Fruit fly (Drosophila melanogaster) whole organism, embryonic: ENCODE data around the gene CG5902.

Source experiments
- Abd-B ChIP-seq: fragments of 200-800 bp; sonication (Bioruptor generic); optimal IDR thresholded peaks from 2 replicates; lab custom pipeline; 2018; ENCODE audit warnings: missing biosample characterization, mild to moderate bottlenecking, missing genetic modification characterization, moderate library complexity
- CG10959 ChIP-seq: fragments of 200-800 bp; sonication (Bioruptor generic); IDR thresholded peaks from 2 replicates; pipeline ENCODE4 v1.3.6; 2022; ENCODE audit warnings: missing biosample characterization, missing genetic modification characterization
- CG11093 ChIP-seq: fragments of 200-800 bp; sonication (Bioruptor generic); IDR thresholded peaks from 3 replicates; pipeline ENCODE4 v1.3.6; 2022; ENCODE audit warnings: missing biosample characterization, missing genetic modification characterization
- CG1233 ChIP-seq: fragments of 200-800 bp; sonication (Bioruptor generic); optimal IDR thresholded peaks from 4 replicates; lab custom pipeline; 2018; ENCODE audit warnings: missing biosample characterization, mild to moderate bottlenecking, missing genetic modification characterization
- CG12769 ChIP-seq: fragments of 200-800 bp; sonication (Bioruptor generic); optimal IDR thresholded peaks from 2 replicates; lab custom pipeline; 2019; ENCODE audit warnings: missing biosample characterization, mild to moderate bottlenecking, missing genetic modification characterization, moderate library complexity
- CG13624 ChIP-seq: fragments of 200-800 bp; sonication (Bioruptor generic); optimal IDR thresholded peaks from 2 replicates; lab custom pipeline; 2016; ENCODE audit warnings: missing biosample characterization, missing genetic modification characterization
- CG16779 ChIP-seq: fragments of 200-800 bp; sonication (Bioruptor generic); IDR thresholded peaks from 2 replicates; pipeline ENCODE4 v1.3.6; 2022; ENCODE audit warnings: missing biosample characterization, missing genetic modification characterization
- CG16813 ChIP-seq: fragments of 200-800 bp; sonication (Bioruptor generic); IDR thresholded peaks from 3 replicates; pipeline ENCODE4 v1.3.6; 2022; ENCODE audit warnings: missing biosample characterization, missing genetic modification characterization; ENCODE audit not compliant: partially characterized antibody
- CG17328 ChIP-seq: fragments of 200-800 bp; sonication (Bioruptor generic); IDR thresholded peaks from 2 replicates; pipeline ENCODE4 v1.3.6; 2022; ENCODE audit warnings: missing biosample characterization, missing genetic modification characterization
- CG2116 ChIP-seq: fragments of 200-800 bp; sonication (Bioruptor generic); optimal IDR thresholded peaks from 3 replicates; lab custom pipeline; 2018; ENCODE audit warnings: missing biosample characterization, mild to moderate bottlenecking, missing genetic modification characterization
- CG32532 ChIP-seq: fragments of 200-800 bp; sonication (Bioruptor generic); IDR thresholded peaks from 2 replicates; pipeline ENCODE4 v1.3.6; 2022; ENCODE audit warnings: missing biosample characterization, missing genetic modification characterization
- CG32767 ChIP-seq: fragments of 200-800 bp; sonication (Bioruptor generic); IDR thresholded peaks from 2 replicates; pipeline ENCODE4 v1.3.6; 2022; ENCODE audit warnings: missing biosample characterization, missing genetic modification characterization
- CG34224 ChIP-seq: fragments of 200-800 bp; sonication (Bioruptor generic); IDR thresholded peaks from 3 replicates; pipeline ENCODE4 v1.3.6; 2022; ENCODE audit warnings: missing biosample characterization, missing genetic modification characterization; ENCODE audit not compliant: partially characterized antibody
- CG6175 ChIP-seq: fragments of 200-800 bp; sonication (Bioruptor generic); IDR thresholded peaks from 3 replicates; pipeline ENCODE4 v1.3.6; 2022; ENCODE audit warnings: missing biosample characterization, missing genetic modification characterization
- CG6272 ChIP-seq: fragments of 200-800 bp; sonication (Bioruptor generic); IDR thresholded peaks from 2 replicates; pipeline ENCODE4 v1.3.6; 2022; ENCODE audit warnings: missing biosample characterization, missing genetic modification characterization
- CG6854 ChIP-seq: fragments of 200-800 bp; sonication (Bioruptor generic); optimal IDR thresholded peaks from 3 replicates; lab custom pipeline; 2017; ENCODE audit warnings: missing biosample characterization, mild to moderate bottlenecking, missing genetic modification characterization
- CG9215 ChIP-seq: fragments of 200-800 bp; sonication (Bioruptor generic); IDR thresholded peaks from 2 replicates; pipeline ENCODE4 v1.3.6; 2022; ENCODE audit warnings: missing biosample characterization, missing genetic modification characterization
- CkIIα-i1 ChIP-seq: fragments of 200-800 bp; sonication (Bioruptor generic); IDR thresholded peaks from 2 replicates; pipeline ENCODE4 v1.3.6; 2022; ENCODE audit warnings: missing biosample characterization, missing genetic modification characterization
- Doc3 ChIP-seq: fragments of 200-800 bp; sonication (Bioruptor generic); IDR thresholded peaks from 3 replicates; pipeline ENCODE4 v1.3.6; 2022; ENCODE audit warnings: missing biosample characterization, missing genetic modification characterization; ENCODE audit not compliant: partially characterized antibody
- Dp ChIP-seq: fragments of 200-800 bp; sonication (Bioruptor generic); optimal IDR thresholded peaks from 2 replicates; lab custom pipeline; 2018; ENCODE audit warnings: missing biosample characterization, mild to moderate bottlenecking, missing genetic modification characterization, moderate library complexity
- Dref ChIP-seq: fragments of 200-800 bp; sonication (Bioruptor generic); IDR thresholded peaks from 2 replicates; pipeline ENCODE4 v1.3.6; 2022; ENCODE audit warnings: missing biosample characterization, missing genetic modification characterization
- E2f2 ChIP-seq: fragments of 200-800 bp; sonication (Bioruptor generic); IDR thresholded peaks from 2 replicates; pipeline ENCODE4 v1.3.6; 2022; ENCODE audit warnings: missing biosample characterization, missing genetic modification characterization
- HLH54F ChIP-seq: fragments of 200-800 bp; sonication (Bioruptor generic); optimal IDR thresholded peaks from 3 replicates; lab custom pipeline; 2016; ENCODE audit warnings: missing biosample characterization, missing genetic modification characterization
- Hand ChIP-seq: fragments of 200-800 bp; sonication (Bioruptor generic); optimal IDR thresholded peaks from 2 replicates; lab custom pipeline; 2017; ENCODE audit warnings: mild to moderate bottlenecking, missing biosample characterization, missing genetic modification reagents, missing genetic modification characterization
- Hr39 ChIP-seq: fragments of >200 bp; optimal IDR thresholded peaks from 2 replicates; lab custom pipeline; 2017
- MTF-1 ChIP-seq: fragments of 200-800 bp; sonication (Bioruptor generic); optimal IDR thresholded peaks from 2 replicates; lab custom pipeline; 2018; ENCODE audit warnings: missing biosample characterization, mild to moderate bottlenecking, missing genetic modification characterization, borderline replicate concordance
- Mad ChIP-seq: fragments of 200-800 bp; sonication (Bioruptor generic); optimal IDR thresholded peaks from 2 replicates; lab custom pipeline; 2016; ENCODE audit warnings: missing biosample characterization, missing genetic modification characterization
- Max ChIP-seq: fragments of 200-800 bp; sonication (Bioruptor generic); optimal IDR thresholded peaks from 2 replicates; lab custom pipeline; 2016; ENCODE audit warnings: missing biosample characterization, mild to moderate bottlenecking, missing genetic modification characterization
- Med ChIP-seq: fragments of 200-800 bp; sonication (Bioruptor generic); peaks from one replicate; lab custom pipeline; 2016; ENCODE audit warnings: missing biosample characterization, missing genetic modification characterization, mild to moderate bottlenecking, inconsistent platforms, moderate library complexity
- Myb ChIP-seq: fragments of 200-800 bp; sonication (Bioruptor generic); optimal IDR thresholded peaks from 2 replicates; lab custom pipeline; 2016; ENCODE audit warnings: missing biosample characterization, missing genetic modification characterization
- NK7.1 ChIP-seq: fragments of 200-800 bp; sonication (Bioruptor generic); optimal IDR thresholded peaks from 3 replicates; lab custom pipeline; 2016; ENCODE audit warnings: missing biosample characterization, missing genetic modification characterization
- Scr ChIP-seq: fragments of 200-800 bp; sonication (Bioruptor generic); IDR thresholded peaks from 2 replicates; pipeline ENCODE4 v1.3.6; 2022; ENCODE audit warnings: missing biosample characterization, missing genetic modification characterization; ENCODE audit not compliant: partially characterized antibody
- Tbp ChIP-seq: fragments of >200 bp; optimal IDR thresholded peaks from 2 replicates; lab custom pipeline; 2018; ENCODE audit warnings: missing biosample characterization, missing genetic modification characterization
- bbx ChIP-seq: fragments of 200-800 bp; sonication (Bioruptor generic); IDR thresholded peaks from 2 replicates; pipeline ENCODE4 v1.3.6; 2022; ENCODE audit warnings: missing biosample characterization, missing genetic modification characterization; ENCODE audit not compliant: partially characterized antibody
- bcd ChIP-seq: fragments of 200-800 bp; sonication (Bioruptor generic); optimal IDR thresholded peaks from 2 replicates; lab custom pipeline; 2017; ENCODE audit warnings: missing biosample characterization, mild to moderate bottlenecking, missing genetic modification characterization
- chm ChIP-seq: fragments of 200-800 bp; sonication (Bioruptor generic); IDR thresholded peaks from 2 replicates; pipeline ENCODE4 v1.3.6; 2022; ENCODE audit warnings: missing biosample characterization, missing genetic modification characterization
- crp ChIP-seq, 2 experiments: fragments of 200-800 bp; sonication (Bioruptor generic); optimal IDR thresholded peaks; 2 replicates in 1 of 2; 3 replicates in 1 of 2; lab custom pipeline; 2017; ENCODE audit warnings: missing biosample characterization in 2 of 2, missing genetic modification characterization in 2 of 2, mild to moderate bottlenecking in 1 of 2, moderate library complexity in 1 of 2
- ewg ChIP-seq: fragments of 200-800 bp; sonication (Bioruptor generic); optimal IDR thresholded peaks from 3 replicates; lab custom pipeline; 2017; ENCODE audit warnings: mild to moderate bottlenecking, missing biosample characterization, missing genetic modification reagents, missing genetic modification characterization
- ham ChIP-seq: fragments of 200-800 bp; sonication (Bioruptor generic); IDR thresholded peaks from 2 replicates; pipeline ENCODE4 v1.3.6; 2022; ENCODE audit warnings: missing biosample characterization, missing genetic modification characterization
- lab ChIP-seq: fragments of 200-800 bp; sonication (Bioruptor generic); optimal IDR thresholded peaks from 3 replicates; lab custom pipeline; 2017; ENCODE audit warnings: missing biosample characterization, missing genetic modification characterization, mild to moderate bottlenecking, moderate library complexity, missing genetic modification reagents
- nau ChIP-seq: fragments of 200-800 bp; sonication (Bioruptor generic); optimal IDR thresholded peaks from 3 replicates; lab custom pipeline; 2017; ENCODE audit warnings: missing biosample characterization, mild to moderate bottlenecking, missing genetic modification characterization, missing genetic modification reagents
- nom ChIP-seq: fragments of 200-800 bp; sonication (Bioruptor generic); optimal IDR thresholded peaks from 2 replicates; lab custom pipeline; 2017; ENCODE audit warnings: missing biosample characterization, missing genetic modification characterization, mild to moderate bottlenecking, moderate library complexity, missing genetic modification reagents
- onecut ChIP-seq: fragments of 200-800 bp; sonication (Bioruptor generic); IDR thresholded peaks from 2 replicates; pipeline ENCODE4 v1.3.6; 2022; ENCODE audit warnings: missing biosample characterization, missing genetic modification characterization
- repo ChIP-seq: fragments of 200-800 bp; sonication (Bioruptor generic); optimal IDR thresholded peaks from 2 replicates; lab custom pipeline; 2016; ENCODE audit warnings: missing biosample characterization, missing genetic modification characterization
- scrt ChIP-seq: fragments of 200-800 bp; sonication (Bioruptor generic); optimal IDR thresholded peaks from 2 replicates; lab custom pipeline; 2018; ENCODE audit warnings: missing biosample characterization, mild to moderate bottlenecking, missing genetic modification characterization, moderate library complexity
- sim ChIP-seq: fragments of 200-800 bp; sonication (Bioruptor generic); IDR thresholded peaks from 2 replicates; pipeline ENCODE4 v1.3.6; 2022; ENCODE audit warnings: missing biosample characterization, missing genetic modification characterization
- stc ChIP-seq: fragments of 200-800 bp; sonication (Bioruptor generic); IDR thresholded peaks from 2 replicates; pipeline ENCODE4 v1.3.6; 2022; ENCODE audit warnings: missing biosample characterization, missing genetic modification characterization
- tap ChIP-seq: fragments of 200-800 bp; optimal IDR thresholded peaks from 3 replicates; lab custom pipeline; 2019; ENCODE audit warnings: missing biosample characterization, mild to moderate bottlenecking, missing genetic modification characterization, moderate library complexity
- toy ChIP-seq: fragments of 200-800 bp; sonication (Bioruptor generic); IDR thresholded peaks from 2 replicates; pipeline ENCODE4 v1.3.6; 2022; ENCODE audit warnings: missing biosample characterization, missing genetic modification characterization
- wek ChIP-seq: fragments of 200-800 bp; sonication (Bioruptor generic); optimal IDR thresholded peaks from 3 replicates; lab custom pipeline; 2018; ENCODE audit warnings: missing biosample characterization, mild to moderate bottlenecking, missing genetic modification characterization, moderate library complexity

The CG5902 gene

DNA sequence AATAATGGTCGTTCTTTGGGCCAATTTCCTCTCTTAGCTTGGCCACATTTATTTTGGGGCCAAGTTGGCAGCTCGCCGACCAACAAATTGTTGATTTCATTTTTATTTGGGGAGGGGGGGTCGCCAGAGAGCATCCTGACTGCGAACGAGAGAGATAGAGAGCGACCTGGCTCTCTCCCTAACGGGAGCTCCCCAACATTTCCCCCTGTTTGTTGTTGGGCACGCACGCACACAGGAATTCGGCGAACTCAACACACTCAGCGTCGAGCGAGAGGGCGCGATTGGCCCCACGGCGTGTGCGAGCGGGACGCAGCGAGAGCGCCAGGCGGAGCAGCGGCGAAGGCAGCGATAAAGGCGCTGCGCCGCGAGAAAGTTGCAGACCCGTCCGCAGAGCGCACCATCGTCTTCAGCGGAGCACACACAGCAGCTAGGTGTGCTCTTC, 23.6 kb upstream of the CG5902 start, which contains the start of gene CG31140 (continued):
- TF ChIP-seq CG32767 (GFP tag; lab: Robert Waterston, UW), result peak; percentile 71; the same call in 1 of the 2 replicates
- peak; percentile 89 for TF ChIP-seq ewg (GFP tag; lab: Kevin White, UChicago)
- TF ChIP-seq CG32532 (GFP tag; lab: Robert Waterston, UW), result peak; percentile 57; the same call in 1 of the 2 replicates
- no peak for TF ChIP-seq CG13624 (GFP tag; lab: Kevin White, UChicago)
- TF ChIP-seq CG12769 (tag; lab: Kevin White, UChicago), result peak; percentile 76
- no peak for TF ChIP-seq HLH54F (GFP tag; lab: Kevin White, UChicago)
- no peak for TF ChIP-seq CG1233
- TF ChIP-seq crp (GFP tag; optimal IDR thresholded peaks at IDR 0.05; lab: Kevin White, UChicago), result no peak
- TF ChIP-seq Tbp (GFP tag; lab: Kevin White, UChicago), result no peak
- TF ChIP-seq CkIIα-i1 (GFP tag; lab: Robert Waterston, UW), result no peak
- no peak for TF ChIP-seq Myb (GFP tag; lab: Kevin White, UChicago)
- peak; percentile 64 for TF ChIP-seq Hand (GFP tag; lab: Kevin White, UChicago)
- peak; percentile 79 for TF ChIP-seq Med (GFP tag; lab: Kevin White, UChicago)
- TF ChIP-seq CG6175 (GFP tag; lab: Robert Waterston, UW), result 0 out of 3 replicates have a peak, but pooled peaks have one; percentile 30
- no peak for TF ChIP-seq ham (GFP tag; lab: Robert Waterston, UW)
- no peak for TF ChIP-seq CG10959
- TF ChIP-seq Dref, result no peak
- no peak for TF ChIP-seq CG11093 (GFP tag; lab: Robert Waterston, UW)
- TF ChIP-seq chm, result peak; percentile 61; the same call in 1 of the 2 replicates
- peak; percentile 27 for TF ChIP-seq CG6854
- no peak for TF ChIP-seq CG17328 (GFP tag; lab: Robert Waterston, UW)
- TF ChIP-seq CG16779, result peak; percentile 30; the same call in 1 of the 2 replicates
- peak; percentile 3 for TF ChIP-seq nau
- TF ChIP-seq bcd, result no peak
- no peak for TF ChIP-seq bbx (GFP tag; lab: Robert Waterston, UW)
- TF ChIP-seq nom (GFP tag; lab: Kevin White, UChicago), result peak; percentile 61
- TF ChIP-seq CG9215 (GFP tag; lab: Robert Waterston, UW), result no peak
- peak; percentile 97 for TF ChIP-seq scrt (GFP tag; lab: Kevin White, UChicago)
- no peak for TF ChIP-seq tap (tag; lab: Kevin White, UChicago)
- peak; percentile 49 for TF ChIP-seq wek
- TF ChIP-seq MTF-1 (GFP tag; lab: Kevin White, UChicago), result peak; percentile 1
- peak; percentile 0 for TF ChIP-seq repo (GFP tag; lab: Kevin White, UChicago)
- TF ChIP-seq sim (GFP tag; lab: Robert Waterston, UW), result 0 out of 2 replicates have a peak, but pooled peaks have one; percentile 27
- 0 out of 2 replicates have a peak, but pooled peaks have one; percentile 14 for TF ChIP-seq Scr (GFP tag; lab: Robert Waterston, UW)
- peak; percentile 28 for TF ChIP-seq Dp (GFP tag; lab: Kevin White, UChicago)
- TF ChIP-seq onecut (GFP tag; lab: Robert Waterston, UW), result peak; percentile 27; the same call in 1 of the 2 replicates
- peak; percentile 26 for TF ChIP-seq lab (GFP tag; lab: Kevin White, UChicago)
- TF ChIP-seq CG16813, result 0 out of 3 replicates have a peak, but pooled peaks have one; percentile 21
- no peak for TF ChIP-seq stc (GFP tag; lab: Robert Waterston, UW)
- no peak for TF ChIP-seq Abd-B (GFP tag; lab: Kevin White, UChicago)
- TF ChIP-seq toy (GFP tag; lab: Robert Waterston, UW), result 0 out of 2 replicates have a peak, but pooled peaks have one; percentile 32
- no peak for TF ChIP-seq Max (GFP tag; lab: Kevin White, UChicago)
- TF ChIP-seq CG6272 (GFP tag; lab: Robert Waterston, UW), result no peak
- TF ChIP-seq E2f2 (GFP tag; lab: Robert Waterston, UW), result 0 out of 2 replicates have a peak, but pooled peaks have one; percentile 33
- peak; percentile 30; the same call in 1 of the 3 replicates for TF ChIP-seq Doc3
- no peak for TF ChIP-seq CG2116 (GFP tag; lab: Kevin White, UChicago)
- peak; percentile 35; the same call in 1 of the 3 replicates for TF ChIP-seq CG34224
- TF ChIP-seq Hr39 (lab: Kevin White, UChicago), result no peak
- TF ChIP-seq NK7.1 (GFP tag; lab: Kevin White, UChicago), result no peak
- no peak for TF ChIP-seq Mad (GFP tag; lab: Kevin White, UChicago)
